Fruit fly (Drosophila melanogaster) whole organism, pupa: ENCODE measurements around the gene cpo.

Source experiments
- CG10348 ChIP-seq: fragments of 200-800 bp; sonication (Bioruptor generic); IDR thresholded peaks from 2 replicates; pipeline ENCODE4 v1.3.6; 2022; ENCODE audit warnings: missing biosample characterization, missing genetic modification characterization
- CG12605 ChIP-seq: fragments of 200-800 bp; sonication (Bioruptor generic); IDR thresholded peaks from 2 replicates; pipeline ENCODE4 v1.3.6; 2022; ENCODE audit warnings: missing biosample characterization, missing genetic modification characterization
- CG13204 ChIP-seq: fragments of 200-800 bp; sonication (Bioruptor generic); optimal IDR thresholded peaks from 2 replicates; lab custom pipeline; 2018; ENCODE audit warnings: missing biosample characterization, mild to moderate bottlenecking, missing genetic modification characterization, moderate library complexity
- CG14655 ChIP-seq: fragments of 200-800 bp; sonication (Bioruptor generic); optimal IDR thresholded peaks from 3 replicates; lab custom pipeline; 2017; ENCODE audit warnings: mild to moderate bottlenecking, missing biosample characterization, missing genetic modification reagents, missing genetic modification characterization
- CG15710 ChIP-seq: fragments of 200-800 bp; sonication (Bioruptor generic); optimal IDR thresholded peaks from 2 replicates; lab custom pipeline; 2018; ENCODE audit warnings: missing biosample characterization, mild to moderate bottlenecking, missing genetic modification characterization, moderate library complexity
- CG17806 ChIP-seq: fragments of 200-800 bp; sonication (Bioruptor generic); optimal IDR thresholded peaks from 2 replicates; lab custom pipeline; 2018; ENCODE audit warnings: missing biosample characterization, mild to moderate bottlenecking, missing genetic modification characterization, moderate library complexity
- CG32121 ChIP-seq: fragments of 200-800 bp; sonication (Bioruptor generic); IDR thresholded peaks from 2 replicates; pipeline ENCODE4 v1.3.6; 2022; ENCODE audit warnings: missing biosample characterization, missing genetic modification characterization
- CG34367 ChIP-seq: fragments of 200-800 bp; sonication (Bioruptor generic); optimal IDR thresholded peaks from 2 replicates; lab custom pipeline; 2018; ENCODE audit warnings: missing biosample characterization, mild to moderate bottlenecking, missing genetic modification characterization
- CG4496 ChIP-seq: fragments of 200-800 bp; sonication (Bioruptor generic); IDR thresholded peaks from 3 replicates; pipeline ENCODE4 v1.3.6; 2022; ENCODE audit warnings: missing biosample characterization, missing genetic modification characterization
- CG8159 ChIP-seq: fragments of 200-800 bp; sonication (Bioruptor generic); optimal IDR thresholded peaks from 3 replicates; lab custom pipeline; 2018; ENCODE audit warnings: missing biosample characterization, mild to moderate bottlenecking, missing genetic modification characterization, moderate library complexity
- CG8301 ChIP-seq: fragments of 200-800 bp; sonication (Bioruptor generic); optimal IDR thresholded peaks from 2 replicates; lab custom pipeline; 2018; ENCODE audit warnings: missing biosample characterization, mild to moderate bottlenecking, missing genetic modification characterization
- CG9948 ChIP-seq: fragments of 200-800 bp; sonication (Bioruptor generic); optimal IDR thresholded peaks from 2 replicates; lab custom pipeline; 2018; ENCODE audit warnings: missing biosample characterization, mild to moderate bottlenecking, missing genetic modification characterization, moderate library complexity
- D1 ChIP-seq: fragments of 200-800 bp; sonication (Bioruptor generic); optimal IDR thresholded peaks from 2 replicates; lab custom pipeline; 2018; ENCODE audit warnings: missing biosample characterization, mild to moderate bottlenecking, missing genetic modification characterization, moderate library complexity
- EcR ChIP-seq: fragments of 200-800 bp; sonication (Bioruptor generic); optimal IDR thresholded peaks from 3 replicates; lab custom pipeline; 2019; ENCODE audit warnings: missing biosample characterization, missing genetic modification characterization, mild to moderate bottlenecking, moderate library complexity, missing genetic modification reagents
- Ets98B ChIP-seq: fragments of 200-800 bp; sonication (Bioruptor generic); IDR thresholded peaks from 2 replicates; pipeline ENCODE4 v1.3.6; 2022; ENCODE audit warnings: missing biosample characterization, missing genetic modification characterization
- Pif1A ChIP-seq: fragments of 200-800 bp; sonication (Bioruptor generic); optimal IDR thresholded peaks from 3 replicates; lab custom pipeline; 2016; ENCODE audit warnings: missing biosample characterization, missing genetic modification characterization
- Pif1B ChIP-seq: fragments of 200-800 bp; sonication (Bioruptor generic); optimal IDR thresholded peaks from 3 replicates; lab custom pipeline; 2016; ENCODE audit warnings: missing biosample characterization, missing genetic modification characterization
- Snoo ChIP-seq: fragments of 200-800 bp; sonication (Bioruptor generic); optimal IDR thresholded peaks from 3 replicates; lab custom pipeline; 2017; ENCODE audit warnings: missing biosample characterization, mild to moderate bottlenecking, missing genetic modification characterization, inconsistent platforms
- fd96Ca ChIP-seq: fragments of 200-800 bp; sonication (Bioruptor generic); IDR thresholded peaks from 3 replicates; pipeline ENCODE4 v1.3.6; 2022; ENCODE audit warnings: missing biosample characterization, missing genetic modification characterization
- gl ChIP-seq: fragments of 200-800 bp; sonication (Bioruptor generic); optimal IDR thresholded peaks from 2 replicates; lab custom pipeline; 2018; ENCODE audit warnings: missing biosample characterization, mild to moderate bottlenecking, missing genetic modification characterization
- rn ChIP-seq: fragments of 200-800 bp; sonication (Bioruptor generic); IDR thresholded peaks from 2 replicates; pipeline ENCODE4 v1.3.6; 2022; ENCODE audit warnings: missing biosample characterization, missing genetic modification characterization

The cpo gene

DNA sequence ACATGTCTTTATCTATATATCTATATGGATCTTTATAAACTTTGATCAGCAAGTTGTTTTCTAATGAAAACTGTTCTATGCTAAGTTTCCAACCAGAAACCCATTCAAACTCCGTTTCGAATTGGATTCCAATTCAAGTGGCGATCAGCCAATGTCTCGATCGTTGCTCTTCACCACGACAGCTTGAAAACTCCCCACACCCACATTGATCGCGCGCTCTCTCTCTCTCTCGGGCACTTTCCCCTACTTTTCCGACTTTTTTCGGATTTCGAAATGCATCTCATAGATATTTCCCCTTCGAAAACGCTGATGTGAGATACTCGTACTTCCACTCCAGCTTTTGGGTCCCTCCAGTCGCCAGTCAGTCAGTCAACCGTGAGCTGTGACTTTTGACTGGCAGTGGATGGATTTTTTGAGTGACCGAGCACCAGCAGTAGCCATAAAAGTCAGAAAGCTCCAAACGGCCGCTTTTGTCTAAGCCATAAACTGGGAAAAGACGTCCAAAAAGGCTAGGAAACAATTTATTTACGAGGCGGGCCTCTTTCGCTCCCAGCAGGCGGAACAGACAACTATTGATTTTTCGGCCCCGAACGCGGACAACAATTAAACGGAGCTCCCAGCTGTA, 143.6 kb downstream of the cpo start:
- TF ChIP-seq CG10348 (no peak), D1 (tag; lab: Kevin White, UChicago) (no peak), CG13204 (GFP tag; lab: Kevin White, UChicago) (peak; percentile 1)

DNA sequence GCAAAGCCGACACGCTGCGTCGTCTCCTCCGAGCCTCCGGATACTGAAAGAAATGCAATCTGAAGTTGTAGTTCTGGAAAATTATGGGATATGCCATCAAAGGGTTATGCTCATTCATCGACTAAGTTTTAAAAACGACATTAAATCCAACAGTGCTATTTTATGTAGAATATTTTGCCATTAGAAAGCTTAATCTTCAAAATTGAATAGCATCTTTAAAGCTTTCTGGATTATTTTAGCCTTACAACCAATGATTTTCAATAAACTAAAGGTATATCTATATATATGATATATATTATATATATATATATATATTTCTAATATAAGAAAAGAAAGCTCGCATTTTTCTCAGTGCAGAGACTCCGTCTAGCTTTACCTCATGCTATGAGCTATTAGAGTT, 144.7 kb downstream of the cpo start:
- peak; percentile 27 for TF ChIP-seq CG9948 (tag; lab: Kevin White, UChicago)
- TF ChIP-seq CG17806 (tag; lab: Kevin White, UChicago): peak; percentile 25
- TF ChIP-seq rn: no peak
- no peak for TF ChIP-seq Pif1A (GFP tag; lab: Kevin White, UChicago)
- TF ChIP-seq CG4496: no peak
- TF ChIP-seq Snoo (tag; lab: Kevin White, UChicago): no peak
- TF ChIP-seq CG32121: no peak
- no peak for TF ChIP-seq gl (tag; lab: Kevin White, UChicago)
- TF ChIP-seq Pif1B: no peak
- peak; percentile 34 for TF ChIP-seq CG8159
- no peak for TF ChIP-seq fd96Ca (GFP tag; lab: Robert Waterston, UW)
- no peak for TF ChIP-seq CG34367 (tag; lab: Kevin White, UChicago)
- no peak for TF ChIP-seq EcR (GFP tag; lab: Kevin White, UChicago)
- no peak for TF ChIP-seq CG15710 (tag; lab: Kevin White, UChicago)
- no peak for TF ChIP-seq CG12605
- TF ChIP-seq Ets98B (GFP tag; lab: Robert Waterston, UW): no peak
- peak; percentile 40 for TF ChIP-seq CG8301 (tag; lab: Kevin White, UChicago)
- no peak for TF ChIP-seq D1 (tag; lab: Kevin White, UChicago)
- peak; percentile 68 for TF ChIP-seq CG14655 (GFP tag; lab: Kevin White, UChicago)
- no peak for TF ChIP-seq CG10348

DNA sequence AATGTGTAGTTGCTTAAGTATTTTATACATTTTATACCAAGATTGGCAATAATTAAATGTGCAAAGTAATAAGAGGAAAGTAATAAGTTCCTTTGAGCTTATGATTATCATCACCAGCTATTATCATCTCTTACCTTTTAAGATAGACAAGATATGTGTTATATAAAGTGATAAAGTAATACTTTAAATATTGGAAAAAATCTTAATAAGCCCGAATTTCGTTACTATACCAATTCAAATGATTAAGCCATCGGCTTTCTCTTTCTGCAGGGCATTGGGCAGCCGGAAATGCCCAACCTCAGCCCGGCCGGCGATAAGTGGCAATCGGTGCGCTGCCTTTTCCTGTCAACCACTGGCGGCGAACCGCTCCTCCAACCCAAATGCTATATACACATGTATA, 148.3 kb downstream of the cpo start:
- TF ChIP-seq CG8159 (peak; percentile 26), CG8301 (tag; lab: Kevin White, UChicago) (no peak), gl (tag; lab: Kevin White, UChicago) (no peak), CG9948 (tag; lab: Kevin White, UChicago) (peak; percentile 9), CG14655 (GFP tag; lab: Kevin White, UChicago) (peak; percentile 25), CG15710 (tag; lab: Kevin White, UChicago) (peak; percentile 6)
